Fruit fly (Drosophila melanogaster) whole organism, embryonic: ENCODE measurements around the gene CG44158.

Experiments
- Atf6 ChIP-seq: fragments of 200-800 bp; sonication (Bioruptor generic); IDR thresholded peaks from 2 replicates; pipeline ENCODE4 v1.3.6; 2022; ENCODE audit warnings: missing biosample characterization, missing genetic modification characterization
- CG10565 ChIP-seq: fragments of 200-800 bp; sonication (Bioruptor generic); optimal IDR thresholded peaks from 3 replicates; lab custom pipeline; 2016; ENCODE audit warnings: missing biosample characterization, mild to moderate bottlenecking, missing genetic modification characterization
- CG10654 ChIP-seq: fragments of 200-800 bp; sonication (Bioruptor generic); optimal IDR thresholded peaks from 2 replicates; lab custom pipeline; 2016; ENCODE audit warnings: missing biosample characterization, missing genetic modification characterization
- CG12219 ChIP-seq: fragments of 200-800 bp; sonication (Bioruptor generic); optimal IDR thresholded peaks from 3 replicates; lab custom pipeline; 2018; ENCODE audit warnings: missing biosample characterization, mild to moderate bottlenecking, missing genetic modification characterization
- CG13894 ChIP-seq: fragments of 200-800 bp; sonication (Bioruptor generic); optimal IDR thresholded peaks from 3 replicates; lab custom pipeline; 2018; ENCODE audit warnings: missing biosample characterization, mild to moderate bottlenecking, missing genetic modification characterization, moderate library complexity
- CG17912 ChIP-seq: fragments of 200-800 bp; sonication (Bioruptor generic); optimal IDR thresholded peaks from 2 replicates; lab custom pipeline; 2018; ENCODE audit warnings: missing biosample characterization, mild to moderate bottlenecking, missing genetic modification characterization
- CG2129 ChIP-seq: fragments of 200-800 bp; sonication (Bioruptor generic); IDR thresholded peaks from 2 replicates; pipeline ENCODE4 v1.3.6; 2022; ENCODE audit warnings: missing biosample characterization, missing genetic modification characterization; ENCODE audit not compliant: partially characterized antibody
- CG2199 ChIP-seq: fragments of 200-800 bp; sonication (Bioruptor generic); IDR thresholded peaks from 3 replicates; pipeline ENCODE4 v1.3.6; 2022; ENCODE audit warnings: missing biosample characterization, missing genetic modification characterization
- CG3163 ChIP-seq: fragments of 200-800 bp; sonication (Bioruptor generic); optimal IDR thresholded peaks from 3 replicates; lab custom pipeline; 2016; ENCODE audit warnings: missing biosample characterization, missing genetic modification characterization
- CG3838 ChIP-seq: fragments of 200-800 bp; sonication (Bioruptor generic); optimal IDR thresholded peaks from 3 replicates; lab custom pipeline; 2016; ENCODE audit warnings: missing biosample characterization, missing genetic modification characterization
- CG42726 ChIP-seq: fragments of 200-800 bp; sonication (Bioruptor generic); IDR thresholded peaks from 2 replicates; pipeline ENCODE4 v1.3.6; 2022; ENCODE audit warnings: missing biosample characterization, missing genetic modification characterization; ENCODE audit not compliant: partially characterized antibody
- CG4360 ChIP-seq: fragments of 200-800 bp; sonication (Bioruptor generic); IDR thresholded peaks from 2 replicates; pipeline ENCODE4 v1.3.6; 2022; ENCODE audit warnings: missing biosample characterization, missing genetic modification characterization
- CG4707 ChIP-seq: fragments of 200-800 bp; sonication (Bioruptor generic); optimal IDR thresholded peaks from 2 replicates; lab custom pipeline; 2018; ENCODE audit warnings: missing biosample characterization, mild to moderate bottlenecking, missing genetic modification characterization, moderate library complexity
- CG6654 ChIP-seq: fragments of 200-800 bp; sonication (Bioruptor generic); optimal IDR thresholded peaks from 2 replicates; lab custom pipeline; 2017; ENCODE audit warnings: missing biosample characterization, mild to moderate bottlenecking, missing genetic modification characterization
- CG7556 ChIP-seq: fragments of 200-800 bp; sonication (Bioruptor generic); optimal IDR thresholded peaks from 2 replicates; lab custom pipeline; 2017; ENCODE audit warnings: missing biosample characterization, mild to moderate bottlenecking, missing genetic modification characterization
- CG7963 ChIP-seq: fragments of 200-800 bp; sonication (Bioruptor generic); IDR thresholded peaks from 3 replicates; pipeline ENCODE4 v1.3.6; 2022; ENCODE audit warnings: missing biosample characterization, missing genetic modification characterization; ENCODE audit not compliant: partially characterized antibody
- CG8089 ChIP-seq: fragments of 200-800 bp; sonication (Bioruptor generic); optimal IDR thresholded peaks from 3 replicates; lab custom pipeline; 2016; ENCODE audit warnings: missing biosample characterization, missing genetic modification characterization
- CG8924 ChIP-seq: fragments of 200-800 bp; optimal IDR thresholded peaks from 3 replicates; lab custom pipeline; 2019; ENCODE audit warnings: missing biosample characterization, mild to moderate bottlenecking, missing genetic modification characterization, moderate library complexity
- HHEX ChIP-seq: fragments of 200-800 bp; sonication (Bioruptor generic); optimal IDR thresholded peaks from 3 replicates; lab custom pipeline; 2017; ENCODE audit warnings: missing biosample characterization, mild to moderate bottlenecking, missing genetic modification characterization, missing genetic modification reagents
- Med ChIP-seq: fragments of 200-800 bp; sonication (Bioruptor generic); peaks from one replicate; lab custom pipeline; 2016; ENCODE audit warnings: missing biosample characterization, missing genetic modification characterization, mild to moderate bottlenecking, inconsistent platforms, moderate library complexity
- Meics ChIP-seq: fragments of 200-800 bp; sonication (Bioruptor generic); optimal IDR thresholded peaks from 2 replicates; lab custom pipeline; 2017; ENCODE audit warnings: missing biosample characterization, mild to moderate bottlenecking, missing genetic modification characterization
- Myb ChIP-seq: fragments of 200-800 bp; sonication (Bioruptor generic); optimal IDR thresholded peaks from 2 replicates; lab custom pipeline; 2016; ENCODE audit warnings: missing biosample characterization, missing genetic modification characterization
- Nf-YA ChIP-seq: fragments of 200-800 bp; sonication (Bioruptor generic); IDR thresholded peaks from 2 replicates; pipeline ENCODE4 v1.3.6; 2022; ENCODE audit warnings: missing biosample characterization, missing genetic modification characterization
- Oli ChIP-seq: fragments of 200-800 bp; sonication (Bioruptor generic); optimal IDR thresholded peaks from 2 replicates; lab custom pipeline; 2018; ENCODE audit warnings: missing biosample characterization, mild to moderate bottlenecking, missing genetic modification characterization, moderate library complexity
- Opbp ChIP-seq: fragments of 200-800 bp; sonication (Bioruptor generic); IDR thresholded peaks from 3 replicates; pipeline ENCODE4 v1.3.6; 2022; ENCODE audit warnings: missing biosample characterization, missing genetic modification characterization; ENCODE audit not compliant: partially characterized antibody
- Scr ChIP-seq: fragments of 200-800 bp; sonication (Bioruptor generic); IDR thresholded peaks from 2 replicates; pipeline ENCODE4 v1.3.6; 2022; ENCODE audit warnings: missing biosample characterization, missing genetic modification characterization; ENCODE audit not compliant: partially characterized antibody
- Spps ChIP-seq: fragments of 200-800 bp; sonication (Bioruptor generic); optimal IDR thresholded peaks from 2 replicates; lab custom pipeline; 2018; ENCODE audit warnings: missing biosample characterization, mild to moderate bottlenecking, missing genetic modification characterization
- YL-1 ChIP-seq: fragments of 200-800 bp; sonication (Bioruptor generic); optimal IDR thresholded peaks from 3 replicates; lab custom pipeline; 2017; ENCODE audit warnings: missing biosample characterization, mild to moderate bottlenecking, missing genetic modification characterization
- dan ChIP-seq: fragments of 200-800 bp; sonication (Bioruptor generic); IDR thresholded peaks from 2 replicates; pipeline ENCODE4 v1.3.6; 2022; ENCODE audit warnings: missing biosample characterization, missing genetic modification characterization
- danr ChIP-seq: fragments of 200-800 bp; sonication (Bioruptor generic); IDR thresholded peaks from 2 replicates; pipeline ENCODE4 v1.3.6; 2022; ENCODE audit warnings: missing biosample characterization, missing genetic modification characterization
- emc ChIP-seq: fragments of 200-800 bp; sonication (Bioruptor generic); optimal IDR thresholded peaks from 2 replicates; lab custom pipeline; 2016; ENCODE audit warnings: missing biosample characterization, missing genetic modification characterization
- exex ChIP-seq: fragments of 200-800 bp; sonication (Bioruptor generic); optimal IDR thresholded peaks from 4 replicates; lab custom pipeline; 2018; ENCODE audit warnings: missing biosample characterization, mild to moderate bottlenecking, missing genetic modification characterization, moderate library complexity
- gcm2 ChIP-seq: fragments of 200-800 bp; sonication (Bioruptor generic); optimal IDR thresholded peaks from 2 replicates; lab custom pipeline; 2016; ENCODE audit warnings: missing biosample characterization, missing genetic modification characterization
- gfzf ChIP-seq: fragments of 200-800 bp; sonication (Bioruptor generic); optimal IDR thresholded peaks from 2 replicates; lab custom pipeline; 2016; ENCODE audit warnings: missing biosample characterization, mild to moderate bottlenecking, missing genetic modification characterization, moderate library complexity
- kay ChIP-seq: fragments of 200-800 bp; sonication (Bioruptor generic); optimal IDR thresholded peaks from 2 replicates; lab custom pipeline; 2016; ENCODE audit warnings: missing biosample characterization, missing genetic modification characterization
- otp ChIP-seq: fragments of 200-800 bp; sonication (Bioruptor generic); IDR thresholded peaks from 3 replicates; pipeline ENCODE4, ENCODE4 v1.3.6; 2022; ENCODE audit warnings: missing biosample characterization, missing genetic modification characterization
- p53 ChIP-seq: fragments of 200-800 bp; sonication (Bioruptor generic); optimal IDR thresholded peaks from 2 replicates; lab custom pipeline; 2016; ENCODE audit warnings: missing biosample characterization, missing genetic modification characterization
- pfk ChIP-seq: fragments of 200-800 bp; sonication (Bioruptor generic); optimal IDR thresholded peaks from 2 replicates; lab custom pipeline; 2018; ENCODE audit warnings: missing biosample characterization, mild to moderate bottlenecking, missing genetic modification characterization, moderate library complexity
- phol ChIP-seq: fragments of 200-800 bp; sonication (Bioruptor generic); optimal IDR thresholded peaks from 3 replicates; lab custom pipeline; 2018; ENCODE audit warnings: missing biosample characterization, mild to moderate bottlenecking, missing genetic modification characterization, moderate library complexity
- pros ChIP-seq: fragments of 200-800 bp; sonication (Bioruptor generic); optimal IDR thresholded peaks from 3 replicates; lab custom pipeline; 2019; ENCODE audit warnings: missing biosample characterization, mild to moderate bottlenecking, missing genetic modification characterization, moderate library complexity
- schlank ChIP-seq: fragments of 200-800 bp; sonication (Bioruptor generic); optimal IDR thresholded peaks from 2 replicates; lab custom pipeline; 2018; ENCODE audit warnings: missing biosample characterization, mild to moderate bottlenecking, missing genetic modification characterization
- scrt ChIP-seq: fragments of 200-800 bp; sonication (Bioruptor generic); optimal IDR thresholded peaks from 2 replicates; lab custom pipeline; 2018; ENCODE audit warnings: missing biosample characterization, mild to moderate bottlenecking, missing genetic modification characterization, moderate library complexity
- sima ChIP-seq: fragments of 200-800 bp; sonication (Bioruptor generic); optimal IDR thresholded peaks from 2 replicates; lab custom pipeline; 2016; ENCODE audit warnings: missing biosample characterization, missing genetic modification characterization
- slbo ChIP-seq: fragments of 200-800 bp; sonication (Bioruptor generic); IDR thresholded peaks from 2 replicates; pipeline ENCODE4 v1.3.6; 2022; ENCODE audit warnings: missing biosample characterization, missing genetic modification characterization
- tap ChIP-seq: fragments of 200-800 bp; optimal IDR thresholded peaks from 3 replicates; lab custom pipeline; 2019; ENCODE audit warnings: missing biosample characterization, mild to moderate bottlenecking, missing genetic modification characterization, moderate library complexity
- trh ChIP-seq: fragments of 200-800 bp; sonication (Bioruptor generic); optimal IDR thresholded peaks from 2 replicates; lab custom pipeline; 2016; ENCODE audit warnings: missing biosample characterization, missing genetic modification characterization
- vvl ChIP-seq: fragments of 200-800 bp; sonication (Bioruptor generic); IDR thresholded peaks from 2 replicates; pipeline ENCODE4 v1.3.6; 2022; ENCODE audit warnings: missing biosample characterization, missing genetic modification characterization
- wek ChIP-seq: fragments of 200-800 bp; sonication (Bioruptor generic); optimal IDR thresholded peaks from 3 replicates; lab custom pipeline; 2018; ENCODE audit warnings: missing biosample characterization, mild to moderate bottlenecking, missing genetic modification characterization, moderate library complexity
- zen ChIP-seq: fragments of 200-800 bp; sonication (Bioruptor generic); optimal IDR thresholded peaks from 3 replicates; lab custom pipeline; 2018; ENCODE audit warnings: missing biosample characterization, mild to moderate bottlenecking, missing genetic modification characterization, moderate library complexity

Gene CG44158

DNA sequence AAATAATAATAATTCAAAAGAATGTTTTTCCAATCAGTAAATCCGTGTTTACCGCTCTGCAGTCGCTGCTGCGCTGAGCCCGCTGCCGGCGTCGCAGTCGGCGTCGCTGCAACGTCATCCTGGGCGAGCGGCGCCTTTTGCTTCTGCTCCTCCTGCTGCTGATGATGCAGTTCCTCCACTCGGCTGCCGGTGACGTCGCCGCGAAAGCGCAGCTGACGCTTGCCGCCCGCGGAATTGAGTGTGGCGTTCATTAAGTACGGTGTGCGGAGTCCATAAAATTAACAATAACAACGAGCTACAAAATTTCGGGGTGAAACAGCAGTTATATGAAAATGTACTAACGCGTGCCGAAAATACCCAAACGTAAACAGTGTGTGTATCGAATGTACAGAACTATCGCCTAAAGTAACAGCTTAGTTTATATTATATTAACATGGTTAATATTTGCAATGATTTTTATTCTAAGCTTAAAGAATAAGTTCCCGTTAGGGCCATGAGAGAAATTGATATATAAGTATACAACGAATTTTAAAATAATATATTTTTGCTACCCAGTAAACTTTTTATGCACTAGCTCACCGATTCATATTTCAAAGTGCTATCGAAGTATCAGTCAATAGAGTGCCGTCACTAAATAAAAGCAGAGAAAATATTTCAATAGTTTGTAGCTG is 44.4 kb upstream of the CG44158 start, which contains the start of the genes CG7218 and Cbp20 (continued):
- peak; percentile 69 for TF ChIP-seq CG13894
- peak; percentile 56 for TF ChIP-seq CG7556 (GFP tag; lab: Kevin White, UChicago)
- TF ChIP-seq danr (GFP tag; lab: Robert Waterston, UW): 0 out of 2 replicates have a peak, but pooled peaks have one; percentile 25
- TF ChIP-seq YL-1: peak; percentile 79
- peak; percentile 59 for TF ChIP-seq Atf6 (GFP tag; lab: Robert Waterston, UW)
- no peak for TF ChIP-seq exex (tag; lab: Kevin White, UChicago)
- no peak for TF ChIP-seq pfk (GFP tag; lab: Kevin White, UChicago)
- TF ChIP-seq wek (GFP tag; lab: Kevin White, UChicago): no peak
- peak; percentile 11 for TF ChIP-seq CG3838
- no peak for TF ChIP-seq p53
- no peak for TF ChIP-seq sima (GFP tag; lab: Kevin White, UChicago)
- peak; percentile 24 for TF ChIP-seq CG12219
- no peak for TF ChIP-seq CG42726 (GFP tag; lab: Robert Waterston, UW)
- peak; percentile 70; the same call in 2 of the 3 replicates for TF ChIP-seq Opbp (GFP tag; lab: Robert Waterston, UW)
- TF ChIP-seq zen (tag; lab: Kevin White, UChicago): peak; percentile 16
- peak; percentile 50 for TF ChIP-seq CG10654
- no peak for TF ChIP-seq CG4707 (GFP tag; lab: Kevin White, UChicago)
- TF ChIP-seq CG6654: no peak
- TF ChIP-seq phol (tag; lab: Kevin White, UChicago): peak; percentile 64
- TF ChIP-seq slbo (GFP tag; lab: Robert Waterston, UW): peak; percentile 94
- TF ChIP-seq Oli (tag; lab: Kevin White, UChicago): peak; percentile 47
- TF ChIP-seq schlank (tag; lab: Kevin White, UChicago): no peak
- TF ChIP-seq CG4360: peak; percentile 42; the same call in 1 of the 2 replicates
- peak; percentile 73 for TF ChIP-seq gfzf (GFP tag; lab: Kevin White, UChicago)
- no peak for TF ChIP-seq pros (GFP tag; lab: Kevin White, UChicago)
- peak; percentile 91 for TF ChIP-seq Scr (GFP tag; lab: Robert Waterston, UW)
- peak; percentile 12; the same call in 1 of the 3 replicates for TF ChIP-seq otp (GFP tag; lab: Robert Waterston, UW)
- peak; percentile 65; the same call in 2 of the 3 replicates for TF ChIP-seq CG7963 (GFP tag; lab: Robert Waterston, UW)
- TF ChIP-seq Meics (GFP tag; lab: Kevin White, UChicago): peak; percentile 70
- no peak for TF ChIP-seq CG2199 (GFP tag; lab: Robert Waterston, UW)
- TF ChIP-seq Nf-YA: no peak
- TF ChIP-seq dan: no peak
- peak; percentile 10 for TF ChIP-seq CG8089
- no peak for TF ChIP-seq CG10565 (GFP tag; lab: Kevin White, UChicago)
- TF ChIP-seq CG8924 (tag; lab: Kevin White, UChicago): peak; percentile 64
- peak; percentile 95 for TF ChIP-seq Med
- TF ChIP-seq CG3163 (GFP tag; lab: Kevin White, UChicago): peak; percentile 9
- TF ChIP-seq trh (GFP tag; lab: Kevin White, UChicago): no peak
- TF ChIP-seq scrt (GFP tag; lab: Kevin White, UChicago): peak; percentile 20
- peak; percentile 12 for TF ChIP-seq HHEX (GFP tag; lab: Kevin White, UChicago)
- TF ChIP-seq kay (GFP tag; lab: Kevin White, UChicago): peak; percentile 44
- peak; percentile 49 for TF ChIP-seq tap
- TF ChIP-seq CG2129 (GFP tag; lab: Robert Waterston, UW): peak; percentile 78
- peak; percentile 7 for TF ChIP-seq Spps
- TF ChIP-seq CG17912 (GFP tag; lab: Kevin White, UChicago): no peak
- TF ChIP-seq Myb (GFP tag; lab: Kevin White, UChicago): peak; percentile 45
- TF ChIP-seq gcm2 (GFP tag; lab: Kevin White, UChicago): no peak
- peak; percentile 33 for TF ChIP-seq emc (GFP tag; lab: Kevin White, UChicago)
- TF ChIP-seq vvl (GFP tag; lab: Robert Waterston, UW): peak; percentile 82
